Worm (Caenorhabditis elegans) whole organism, mixed stage, embryonic: Measurements from ENCODE around the gene gcy-12.

ENCODE experiments used
- M03D4.4 ChIP-seq: sonication (generic microtip); optimal IDR thresholded peaks from 2 replicates; lab custom pipeline; 2017; ENCODE audit warnings: mild to moderate bottlenecking, missing genetic modification characterization, missing compliant biosample characterization
- bed-3 ChIP-seq: fragments of 200-800 bp; sonication (Bioruptor generic); optimal IDR thresholded peaks from 3 replicates; lab custom pipeline; 2018; ENCODE audit warnings: mild to moderate bottlenecking, missing genetic modification characterization, moderate library complexity, missing compliant biosample characterization
- blmp-1 ChIP-seq: fragments of 150-350 bp; optimal IDR thresholded peaks from 2 replicates; lab custom pipeline; 2014; ENCODE audit warnings: missing biosample characterization, missing genetic modification characterization
- ceh-39 ChIP-seq: fragments of 150-350 bp; optimal IDR thresholded peaks from 2 replicates; lab custom pipeline; 2014; ENCODE audit warnings: missing biosample characterization, missing genetic modification characterization
- ceh-43 ChIP-seq: fragments of 200-800 bp; sonication (Bioruptor generic); optimal IDR thresholded peaks from 2 replicates; lab custom pipeline; 2018; ENCODE audit warnings: mild to moderate bottlenecking, missing genetic modification characterization, moderate library complexity, missing compliant biosample characterization
- ceh-83 ChIP-seq: fragments of 200-800 bp; sonication (Bioruptor generic); optimal IDR thresholded peaks from 2 replicates; lab custom pipeline; 2018; ENCODE audit warnings: mild to moderate bottlenecking, missing genetic modification characterization, missing compliant biosample characterization
- ces-1 ChIP-seq: fragments of 150-350 bp; optimal IDR thresholded peaks from 2 replicates; lab custom pipeline; 2014; ENCODE audit warnings: missing biosample characterization, missing genetic modification reagents, missing genetic modification characterization
- cnd-1 ChIP-seq: fragments of 200-800 bp; sonication (Bioruptor generic); optimal IDR thresholded peaks from 2 replicates; lab custom pipeline; 2018; ENCODE audit warnings: mild to moderate bottlenecking, missing genetic modification characterization, missing compliant biosample characterization
- drap-1 ChIP-seq: fragments of 200-800 bp; sonication (Bioruptor generic); optimal IDR thresholded peaks from 3 replicates; lab custom pipeline; 2018; ENCODE audit warnings: mild to moderate bottlenecking, missing genetic modification characterization, missing compliant biosample characterization
- elt-1 ChIP-seq: sonication (generic microtip); optimal IDR thresholded peaks from 2 replicates; lab custom pipeline; 2017; ENCODE audit warnings: missing genetic modification characterization, mild to moderate bottlenecking, missing compliant biosample characterization, antibody characterized with exemption, moderate library complexity, borderline replicate concordance; ENCODE audit not compliant: insufficient read depth
- elt-3 ChIP-seq: fragments of 150-350 bp; optimal IDR thresholded peaks from 2 replicates; lab custom pipeline; 2014; ENCODE audit warnings: missing biosample characterization, missing genetic modification characterization
- flh-1 ChIP-seq: fragments of 200-800 bp; sonication (Bioruptor generic); optimal IDR thresholded peaks from 2 replicates; lab custom pipeline; 2018; ENCODE audit warnings: mild to moderate bottlenecking, missing genetic modification characterization, moderate library complexity, missing compliant biosample characterization
- ham-2 ChIP-seq: fragments of 200-800 bp; sonication (Bioruptor generic); optimal IDR thresholded peaks from 2 replicates; lab custom pipeline; 2018; ENCODE audit warnings: mild to moderate bottlenecking, missing genetic modification characterization, missing compliant biosample characterization
- hlh-1 ChIP-seq: fragments of 150-350 bp; optimal IDR thresholded peaks from 2 replicates; lab custom pipeline; 2014; ENCODE audit warnings: missing biosample characterization, missing genetic modification reagents, missing genetic modification characterization
- lin-13 ChIP-seq: fragments of 150-350 bp; optimal IDR thresholded peaks from 2 replicates; lab custom pipeline; 2014; ENCODE audit warnings: missing biosample characterization, missing genetic modification characterization
- lin-32 ChIP-seq: fragments of 200-800 bp; sonication (Bioruptor generic); optimal IDR thresholded peaks from 2 replicates; lab custom pipeline; 2018; ENCODE audit warnings: mild to moderate bottlenecking, missing genetic modification characterization, missing compliant biosample characterization
- lsy-2 ChIP-seq: fragments of 150-350 bp; optimal IDR thresholded peaks from 2 replicates; lab custom pipeline; 2014; ENCODE audit warnings: missing biosample characterization, missing genetic modification characterization
- mab-5 ChIP-seq: fragments of 150-350 bp; optimal IDR thresholded peaks from 2 replicates; lab custom pipeline; 2014; ENCODE audit warnings: missing biosample characterization, missing genetic modification characterization
- mep-1 ChIP-seq: fragments of 150-350 bp; optimal IDR thresholded peaks from 2 replicates; lab custom pipeline; 2017; ENCODE audit warnings: missing biosample characterization, missing genetic modification reagents, missing genetic modification characterization, inconsistent platforms
- mls-2 ChIP-seq: sonication (generic microtip); optimal IDR thresholded peaks from 2 replicates; lab custom pipeline; 2016; ENCODE audit warnings: mild to moderate bottlenecking, missing genetic modification characterization, moderate library complexity, missing compliant biosample characterization
- nhr-12 ChIP-seq: fragments of 150-350 bp; optimal IDR thresholded peaks from 2 replicates; lab custom pipeline; 2014; ENCODE audit warnings: missing biosample characterization, missing genetic modification characterization
- nhr-2 ChIP-seq: fragments of 150-350 bp; optimal IDR thresholded peaks from 2 replicates; lab custom pipeline; 2014; ENCODE audit warnings: missing biosample characterization, missing genetic modification characterization
- nhr-237 ChIP-seq: fragments of 150-350 bp; optimal IDR thresholded peaks from 2 replicates; lab custom pipeline; 2014; ENCODE audit warnings: missing biosample characterization, missing genetic modification characterization
- nhr-28 ChIP-seq: fragments of 150-350 bp; optimal IDR thresholded peaks from 2 replicates; lab custom pipeline; 2014; ENCODE audit warnings: missing biosample characterization, missing genetic modification characterization
- nhr-76 ChIP-seq: sonication (generic microtip); optimal IDR thresholded peaks from 2 replicates; lab custom pipeline; 2017; ENCODE audit warnings: missing biosample characterization, missing genetic modification characterization
- pha-4 ChIP-seq: fragments of 150-350 bp; optimal IDR thresholded peaks from 2 replicates; lab custom pipeline; 2018; ENCODE audit warnings: missing biosample characterization, missing genetic modification reagents, missing genetic modification characterization
- sem-2 ChIP-seq: fragments of 200-800 bp; sonication (Bioruptor generic); optimal IDR thresholded peaks from 2 replicates; lab custom pipeline; 2018; ENCODE audit warnings: mild to moderate bottlenecking, missing genetic modification characterization, missing compliant biosample characterization
- snpc-4 ChIP-seq: fragments of 150-350 bp; optimal IDR thresholded peaks from 2 replicates; lab custom pipeline; 2014; ENCODE audit warnings: missing biosample characterization, missing genetic modification characterization
- sptf-1 ChIP-seq: sonication (generic microtip); optimal IDR thresholded peaks from 2 replicates; lab custom pipeline; 2017; ENCODE audit warnings: mild to moderate bottlenecking, missing genetic modification characterization, moderate library complexity, missing compliant biosample characterization
- tbx-8 ChIP-seq: fragments of 200-800 bp; sonication (Bioruptor generic); optimal IDR thresholded peaks from 2 replicates; lab custom pipeline; 2018; ENCODE audit warnings: mild to moderate bottlenecking, missing genetic modification characterization, moderate library complexity, missing compliant biosample characterization
- unc-120 ChIP-seq: sonication (generic microtip); optimal IDR thresholded peaks from 2 replicates; lab custom pipeline; 2017; ENCODE audit warnings: missing genetic modification characterization, missing compliant biosample characterization; ENCODE audit not compliant: poor library complexity, severe bottlenecking
- unc-39 ChIP-seq: fragments of 150-350 bp; optimal IDR thresholded peaks from 2 replicates; lab custom pipeline; 2014; ENCODE audit warnings: missing biosample characterization, missing genetic modification characterization
- unc-62 ChIP-seq: fragments of 150-350 bp; optimal IDR thresholded peaks from 2 replicates; lab custom pipeline; 2014; ENCODE audit warnings: missing biosample characterization, missing genetic modification reagents, missing genetic modification characterization
- ztf-11 ChIP-seq: fragments of 150-350 bp; optimal IDR thresholded peaks from 2 replicates; lab custom pipeline; 2014; ENCODE audit warnings: missing biosample characterization, missing genetic modification characterization

The gcy-12 gene

DNA sequence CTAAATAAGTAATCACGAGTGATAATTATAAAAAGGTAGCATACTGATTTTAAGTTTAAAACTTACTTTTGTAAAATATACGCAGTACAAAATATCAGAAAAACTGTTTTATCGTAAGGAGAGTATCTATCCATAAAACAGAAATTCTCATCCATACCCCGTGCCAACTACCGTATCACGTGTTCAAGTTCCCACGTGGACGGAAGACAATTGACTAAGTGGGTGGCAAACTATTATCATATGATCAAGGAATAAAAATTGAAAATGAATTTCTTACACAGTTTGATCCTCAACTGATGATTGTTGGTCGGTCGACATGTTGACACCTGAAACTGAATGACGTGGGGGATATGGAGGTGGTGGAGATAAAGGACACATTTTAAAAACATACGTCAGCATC, 29.7 kb upstream of the gcy-12 start, which contains the start of gene pmt-1:
pmt-1 (minus strand) TSS at position 332 of the 400 bp plus-strand sequence.
- no peak for TF ChIP-seq mls-2

DNA sequence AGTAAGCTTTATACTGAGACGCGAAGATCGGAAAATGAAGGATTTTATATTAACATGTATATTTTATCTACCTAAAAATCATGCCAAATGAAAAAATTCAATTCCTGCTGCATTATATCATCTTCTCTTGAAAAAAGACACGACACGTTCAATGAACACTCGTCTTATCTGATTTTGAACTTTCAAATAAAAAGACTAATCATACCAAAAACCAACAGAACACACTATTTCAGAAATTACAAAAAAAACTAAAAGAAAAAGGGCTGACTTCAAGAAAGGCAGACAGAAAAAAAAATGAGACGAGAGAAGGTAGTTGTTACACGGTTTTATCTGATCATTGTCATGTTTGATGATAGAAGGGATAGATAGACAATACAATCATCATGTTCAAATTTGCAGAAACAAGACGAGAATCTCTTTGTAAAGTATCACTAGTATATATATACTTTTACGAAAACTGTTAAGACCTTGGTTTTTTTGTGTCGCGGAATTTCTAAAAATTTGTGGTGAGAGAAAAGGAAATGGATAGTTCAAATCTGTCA, 29.0 kb upstream of the gcy-12 start:
- TF ChIP-seq ceh-39 (tag; lab: Kevin White, UChicago), result no peak
- TF ChIP-seq nhr-12, result no peak
- TF ChIP-seq ceh-43, result no peak
- no peak for TF ChIP-seq nhr-2
- no peak for TF ChIP-seq sem-2
- no peak for TF ChIP-seq sptf-1 (tag; lab: Kevin White, UChicago)
- no peak for TF ChIP-seq elt-1 (tag; lab: Kevin White, UChicago)
- no peak for TF ChIP-seq pha-4
- TF ChIP-seq mab-5 (tag; lab: Kevin White, UChicago), result no peak
- no peak for TF ChIP-seq lsy-2 (tag; lab: Kevin White, UChicago)
- no peak for TF ChIP-seq blmp-1 (tag; lab: Kevin White, UChicago)
- TF ChIP-seq nhr-237 (tag; lab: Kevin White, UChicago), result no peak
- no peak for TF ChIP-seq bed-3
- no peak for TF ChIP-seq lin-13
- no peak for TF ChIP-seq unc-39

DNA sequence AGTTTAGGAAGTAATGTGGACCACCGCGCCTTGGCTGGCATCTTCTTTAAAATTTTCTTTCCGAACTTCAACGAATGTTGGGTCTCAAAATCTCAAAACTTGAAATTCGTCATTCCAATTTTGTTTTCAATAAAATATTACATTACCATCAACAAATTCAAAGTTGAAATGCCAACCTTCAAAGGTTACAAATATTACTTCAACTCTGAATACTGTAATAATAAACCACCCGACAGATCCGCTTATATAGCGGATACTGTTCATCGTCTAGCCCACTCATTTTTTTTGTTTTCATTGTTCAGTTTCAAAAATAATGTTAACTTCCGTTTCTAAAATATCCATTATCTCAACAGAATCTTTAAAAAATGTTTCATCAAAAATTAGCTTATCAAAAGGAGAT, 26.8 kb upstream of the gcy-12 start, which contains the start of gene gur-5:
gur-5 (plus strand) TSS at position 301 of the 400 bp plus-strand sequence.
- TF ChIP-seq bed-3 (no peak), nhr-237 (tag; lab: Kevin White, UChicago) (no peak), lsy-2 (tag; lab: Kevin White, UChicago) (no peak), lin-13 (no peak), mep-1 (tag; lab: Kevin White, UChicago) (no peak), M03D4.4 (tag; lab: Kevin White, UChicago) (no peak), ceh-83 (no peak), tbx-8 (GFP tag; lab: Kevin White, UChicago) (no peak), hlh-1 (tag; lab: Kevin White, UChicago) (no peak), unc-39 (no peak), nhr-76 (tag; lab: Kevin White, UChicago) (no peak), nhr-2 (no peak), ceh-39 (tag; lab: Kevin White, UChicago) (no peak), snpc-4 (tag; lab: Kevin White, UChicago) (no peak), cnd-1 (tag; lab: Kevin White, UChicago) (no peak), sptf-1 (tag; lab: Kevin White, UChicago) (no peak), nhr-12 (no peak), ces-1 (GFP tag; lab: Kevin White, UChicago) (no peak)

DNA sequence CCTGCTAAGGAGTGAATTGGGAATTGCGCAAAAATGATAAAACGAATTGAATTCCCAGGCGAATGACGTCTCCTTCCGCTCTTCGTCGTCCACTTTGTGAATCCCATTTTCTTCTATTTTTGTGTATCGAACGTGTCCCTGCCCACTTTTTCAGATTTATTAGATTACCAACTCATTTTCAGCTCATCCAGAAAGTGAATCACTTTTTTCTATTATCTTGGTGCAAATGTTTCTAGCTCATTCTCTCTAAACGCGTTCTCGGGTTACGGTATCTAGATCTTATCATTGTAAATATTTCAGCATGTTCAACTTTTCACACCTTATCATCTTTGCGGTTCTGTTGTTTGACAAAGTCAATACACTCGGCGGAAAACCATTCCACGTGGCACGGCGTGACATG, 22.7 kb upstream of the gcy-12 start, which contains the start of gene ZK622.5:
ZK622.5 (plus strand) TSS at position 301 of the 400 bp plus-strand sequence.
- TF ChIP-seq ceh-43 (no peak), mls-2 (no peak), snpc-4 (tag; lab: Kevin White, UChicago) (no peak), M03D4.4 (tag; lab: Kevin White, UChicago) (no peak), ceh-83 (no peak)
- TF ChIP-seq, all 35 proteins: peak for 0

DNA sequence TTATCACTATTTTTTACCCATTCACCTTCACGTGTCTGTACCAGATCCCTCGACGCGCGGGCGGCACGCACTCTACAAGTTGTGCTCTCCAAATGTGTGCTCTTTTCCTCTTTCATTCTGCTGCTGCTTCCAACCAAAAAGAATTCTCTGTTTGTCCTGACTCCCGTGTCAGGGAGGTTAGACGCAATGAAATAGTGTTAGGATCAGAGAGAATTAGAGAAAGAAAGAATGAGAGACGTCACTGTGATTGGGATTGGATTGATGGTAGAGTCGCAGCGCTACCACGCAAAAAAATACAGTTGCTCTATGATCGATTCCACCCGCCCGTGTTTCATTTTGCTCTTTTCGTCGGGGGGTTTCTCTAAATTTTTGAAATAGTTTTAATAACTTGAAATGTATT, 20.8 kb upstream of the gcy-12 start:
- TF ChIP-seq elt-1 (tag; lab: Kevin White, UChicago), result no peak
- TF ChIP-seq ceh-43, result no peak
- no peak for TF ChIP-seq mls-2
- no peak for TF ChIP-seq ham-2 (GFP tag; lab: Kevin White, UChicago)
- TF ChIP-seq nhr-12, result no peak
- no peak for TF ChIP-seq nhr-76 (tag; lab: Kevin White, UChicago)
- no peak for TF ChIP-seq sptf-1 (tag; lab: Kevin White, UChicago)
- no peak for TF ChIP-seq ceh-83
- no peak for TF ChIP-seq lin-13

DNA sequence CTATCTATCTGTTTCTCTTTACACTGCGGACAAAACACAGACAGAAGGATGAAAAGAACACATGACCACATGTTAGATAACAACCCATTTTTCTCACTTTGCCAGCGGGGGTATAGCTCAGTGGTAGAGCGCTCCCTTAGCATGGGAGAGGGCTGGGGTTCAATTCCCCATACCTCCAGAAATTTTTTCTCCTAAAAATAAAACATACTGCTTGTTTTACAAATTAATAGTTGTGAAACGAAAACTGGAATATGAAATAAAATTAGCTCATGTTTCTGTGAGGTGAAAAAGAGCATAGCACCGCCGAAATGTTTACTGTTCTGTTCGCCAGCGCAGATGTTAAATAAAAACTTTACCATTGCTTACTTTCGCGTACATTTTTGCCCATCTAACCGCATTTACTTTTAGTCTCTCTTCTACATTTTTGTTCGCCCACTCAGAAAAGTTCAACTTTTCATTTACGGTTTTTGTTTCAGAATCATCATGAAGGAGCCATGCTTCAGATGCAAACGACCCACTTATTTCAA, 19.6 kb upstream of the gcy-12 start, which contains the start of gene ZK622.4:
ZK622.4 (plus strand) TSS at position 477 of the 527 bp plus-strand sequence.
- TF ChIP-seq cnd-1 (tag; lab: Kevin White, UChicago), result peak; percentile 90
- no peak for TF ChIP-seq unc-39
- TF ChIP-seq unc-120 (tag; lab: Kevin White, UChicago), result peak; percentile 91
- no peak for TF ChIP-seq ceh-39 (tag; lab: Kevin White, UChicago)
- no peak for TF ChIP-seq elt-1 (tag; lab: Kevin White, UChicago)
- peak; percentile 77 for TF ChIP-seq tbx-8 (GFP tag; lab: Kevin White, UChicago)
- TF ChIP-seq ceh-43, result peak; percentile 81
- TF ChIP-seq sem-2, result peak; percentile 84
- peak; percentile 8 for TF ChIP-seq blmp-1 (tag; lab: Kevin White, UChicago)
- TF ChIP-seq mab-5 (tag; lab: Kevin White, UChicago), result no peak
- TF ChIP-seq nhr-12, result no peak
- peak; percentile 89 for TF ChIP-seq drap-1 (GFP tag; lab: Kevin White, UChicago)
- peak; percentile 62 for TF ChIP-seq flh-1 (GFP tag; lab: Kevin White, UChicago)
- TF ChIP-seq nhr-28, result peak; percentile 80
- peak; percentile 87 for TF ChIP-seq ceh-83
- TF ChIP-seq mep-1 (tag; lab: Kevin White, UChicago), result peak; percentile 69
- no peak for TF ChIP-seq lsy-2 (tag; lab: Kevin White, UChicago)
- TF ChIP-seq pha-4, result peak; percentile 5
- peak; percentile 27 for TF ChIP-seq ces-1 (GFP tag; lab: Kevin White, UChicago)
- TF ChIP-seq ztf-11, result peak; percentile 20
- TF ChIP-seq elt-3, result no peak
- peak; percentile 49 for TF ChIP-seq nhr-237 (tag; lab: Kevin White, UChicago)
- TF ChIP-seq M03D4.4 (tag; lab: Kevin White, UChicago), result peak; percentile 88
- TF ChIP-seq sptf-1 (tag; lab: Kevin White, UChicago), result peak; percentile 93
- TF ChIP-seq unc-62 (GFP tag; lab: Kevin White, UChicago), result peak; percentile 46
- peak; percentile 78 for TF ChIP-seq lin-32 (GFP tag; lab: Kevin White, UChicago)
- peak; percentile 71 for TF ChIP-seq bed-3
- peak; percentile 91 for TF ChIP-seq ham-2 (GFP tag; lab: Kevin White, UChicago)
- TF ChIP-seq mls-2, result peak; percentile 90
